Worm (Caenorhabditis elegans): ENCODE data around the gene C32B5.13.

The C32B5.13 gene

DNA sequence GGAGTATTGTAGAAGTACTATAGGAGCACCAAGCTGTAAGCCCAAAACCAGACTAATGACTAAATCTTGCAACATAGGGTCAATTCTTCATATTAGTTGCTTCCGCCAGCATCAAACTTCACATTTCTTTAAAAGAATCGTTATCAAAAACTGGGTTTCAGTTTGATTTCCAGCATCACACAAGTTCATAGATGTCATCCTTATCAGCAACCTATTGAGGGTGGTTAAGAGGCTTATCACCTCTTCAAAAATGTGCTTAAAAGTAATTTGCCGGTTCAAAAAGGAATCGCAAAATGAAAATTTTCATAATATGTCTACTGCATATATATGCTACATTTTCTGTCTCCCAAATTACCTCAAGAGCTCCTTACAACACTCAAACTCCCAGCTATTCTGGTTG, 18.1 kb downstream of the C32B5.13 start, which contains the start of gene clec-43 (continued):
- TF ChIP-seq R02D3.7 (tag; optimal IDR thresholded peaks at IDR 0.05) (no peak), cey-2 (tag; optimal IDR thresholded peaks at IDR 0.05; ENCODE audit: borderline replicate concordance, insufficient read depth) (no peak)

DNA sequence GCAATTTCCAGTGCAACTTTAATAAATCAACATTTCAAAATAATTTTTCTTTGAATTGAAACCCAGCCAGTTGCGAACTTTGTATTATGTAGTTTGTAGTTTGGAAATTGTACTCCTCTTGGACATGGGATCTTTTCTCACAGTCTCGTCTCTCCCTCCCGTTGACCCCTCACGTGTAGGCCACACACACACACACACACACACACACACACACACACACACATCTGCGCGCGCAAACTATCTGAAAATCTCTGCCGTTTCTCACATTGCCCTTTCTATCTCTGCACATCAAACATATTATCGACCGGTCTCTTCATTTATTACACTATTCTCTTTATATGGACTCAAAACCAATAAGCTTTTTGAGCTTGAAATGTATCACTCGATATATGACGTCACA, 21.1 kb downstream of the C32B5.13 start, which contains the start of gene fbxc-36:
Gene fbxc-36, plus strand, starts transcription at position 205 of the 400 bp plus-strand sequence.
- TF ChIP-seq spr-1 (tag; optimal IDR thresholded peaks at IDR 0.05) (no peak), nhr-28 (tag; optimal IDR thresholded peaks at IDR 0.05) (peak; percentile 53), D1046.2 (GFP tag; IDR thresholded peaks at IDR 0.05) (no peak), daf-12 (tag; optimal IDR thresholded peaks at IDR 0.05) (no peak), aly-2 (tag; optimal IDR thresholded peaks at IDR 0.05) (no peak)

DNA sequence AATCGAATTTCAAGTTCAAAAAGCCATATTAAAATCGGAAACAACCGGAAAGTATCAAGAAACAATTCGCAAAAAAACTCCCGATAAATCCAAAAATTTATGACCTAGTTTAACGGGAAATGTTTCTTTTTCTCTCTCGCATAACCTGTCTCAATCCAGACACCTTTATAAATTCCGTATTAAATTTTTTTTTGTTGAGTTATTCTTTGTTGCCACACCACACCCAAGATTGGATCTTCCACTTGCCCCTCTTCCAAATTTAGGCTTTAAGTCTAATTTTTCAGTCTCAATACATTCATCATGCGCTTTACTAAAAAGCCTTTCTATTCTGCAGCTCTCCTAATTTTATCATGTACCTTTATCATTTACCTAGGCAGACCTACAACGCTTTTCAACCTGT, 23.3 kb downstream of the C32B5.13 start, which contains the start of gene R07C3.3:
Gene R07C3.3, plus strand, starts transcription at position 301 of the 400 bp plus-strand sequence.
- TF ChIP-seq Y105C5A.15 (GFP tag; IDR thresholded peaks at IDR 0.05) (no peak), gei-8 (GFP tag; optimal IDR thresholded peaks at IDR 0.05) (no peak), nhr-11 (tag; optimal IDR thresholded peaks at IDR 0.05) (no peak), mep-1 (tag; optimal IDR thresholded peaks at IDR 0.05) (no peak), set-16 (GFP tag; IDR thresholded peaks at IDR 0.05) (no peak), lin-13 (GFP tag; optimal IDR thresholded peaks at IDR 0.05) (no peak), T26A8.4 (GFP tag; IDR thresholded peaks at IDR 0.05) (no peak), hlh-30 (tag; optimal IDR thresholded peaks at IDR 0.05; ENCODE audit: insufficient read depth) (no peak), Y75B8A.6 (GFP tag; IDR thresholded peaks at IDR 0.05) (no peak), daf-19 (GFP tag; conservative IDR thresholded peaks at IDR 0.05) (no peak), dmd-6 (GFP tag; IDR thresholded peaks at IDR 0.05) (no peak), ceh-44 (GFP tag; IDR thresholded peaks at IDR 0.05) (no peak)

DNA sequence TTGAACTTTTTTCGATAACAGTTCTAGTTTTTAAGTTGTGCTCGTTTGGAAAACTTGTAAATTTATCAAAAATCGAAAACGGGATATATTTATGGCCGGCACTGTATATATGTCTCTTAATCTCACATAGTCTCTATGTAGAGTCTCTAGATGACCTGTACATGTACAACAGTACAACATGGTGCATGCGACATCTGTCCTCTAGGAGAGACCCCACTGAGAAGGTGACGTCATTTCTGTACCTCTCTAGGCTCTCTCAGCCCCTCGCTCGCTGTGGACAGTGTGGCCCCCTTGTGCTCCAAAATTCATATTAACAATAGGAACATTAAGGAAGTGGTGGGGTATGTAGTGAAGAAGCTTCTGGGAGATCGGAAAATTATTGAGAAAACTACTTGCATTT, 24.6 kb downstream of the C32B5.13 start:
- TF ChIP-seq gei-8 (GFP tag; optimal IDR thresholded peaks at IDR 0.05) (no peak), aha-1 (tag) (peak; percentile 23), skn-1 (tag; optimal IDR thresholded peaks at IDR 0.05) (no peak), nhr-111 (GFP tag; optimal IDR thresholded peaks at IDR 0.05) (no peak), mxl-3 (GFP tag; optimal IDR thresholded peaks at IDR 0.05) (no peak), F26F4.8 (GFP tag; conservative IDR thresholded peaks at IDR 0.05) (no peak), zfp-3 (GFP tag; conservative IDR thresholded peaks at IDR 0.05) (no peak), unc-62 (GFP tag; optimal IDR thresholded peaks at IDR 0.05 in 1 of 2) (peak in 1 of 2 experiments; percentile 28), unc-62 (tag; optimal IDR thresholded peaks at IDR 0.05) (no peak), T20F7.1 (GFP tag; optimal IDR thresholded peaks at IDR 0.05) (no peak), mdt-29 (GFP tag; IDR thresholded peaks at IDR 0.05) (no peak)

DNA sequence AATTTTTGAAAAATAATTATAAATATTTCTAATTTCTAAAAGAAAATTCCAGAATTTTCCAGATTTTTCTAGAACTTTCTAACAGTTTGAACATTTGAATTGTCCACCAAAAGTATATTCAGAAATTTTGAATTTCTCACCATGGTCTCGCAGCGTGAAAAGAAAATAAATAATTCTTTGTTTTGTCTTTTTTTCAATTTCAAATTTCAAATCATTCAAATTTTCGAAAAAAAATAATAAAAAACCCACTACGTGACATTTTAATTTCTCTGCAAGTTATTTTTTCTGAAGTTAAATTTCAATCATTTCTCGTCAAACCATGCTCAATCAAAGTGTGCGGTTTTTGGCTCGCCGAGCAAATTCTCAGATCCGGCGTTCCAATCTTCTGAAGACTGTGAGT, 29.1 kb downstream of the C32B5.13 start, which contains the start of gene acs-15:
Gene acs-15, plus strand, starts transcription at position 301 of the 400 bp plus-strand sequence.
- TF ChIP-seq F44E2.7 (GFP tag; IDR thresholded peaks at IDR 0.05) (no peak), jun-1 (tag; optimal IDR thresholded peaks at IDR 0.05) (no peak), dmd-6 (GFP tag; IDR thresholded peaks at IDR 0.05) (no peak), nhr-77 (tag; optimal IDR thresholded peaks at IDR 0.05) (no peak), lir-3 (tag; optimal IDR thresholded peaks at IDR 0.05) (no peak), lsy-2 (tag; optimal IDR thresholded peaks at IDR 0.05) (no peak), pqm-1 (tag; optimal IDR thresholded peaks at IDR 0.05) (no peak), pha-4 (GFP tag; IDR thresholded peaks at IDR 0.05) (no peak), pha-4 (tag; optimal IDR thresholded peaks at IDR 0.05) (no peak), egl-43 (GFP tag; IDR thresholded peaks at IDR 0.05) (no peak), spr-3 (GFP tag; optimal IDR thresholded peaks at IDR 0.05) (no peak), Y5F2A.4 (GFP tag; optimal IDR thresholded peaks at IDR 0.05) (no peak), mes-2 (tag; optimal IDR thresholded peaks at IDR 0.05; ENCODE audit: poor library complexity, severe bottlenecking) (no peak), nhr-28 (tag; optimal IDR thresholded peaks at IDR 0.05) (no peak), snpc-4 (tag; optimal IDR thresholded peaks at IDR 0.05) (no peak)

All from whole organism, L4 larva.